Fruit fly (Drosophila melanogaster) Kc167 (cell line): ENCODE results near the gene CG15283.

Experiments used
- Myc ChIP-seq: fragments of >200 bp; optimal IDR thresholded peaks from 2 replicates; lab custom pipeline; 2017; ENCODE audit warnings: missing external identifiers
- Sin3A ChIP-seq: fragments of >200 bp; optimal IDR thresholded peaks from 2 replicates; lab custom pipeline; 2018; ENCODE audit warnings: missing external identifiers
- h ChIP-seq: fragments of >200 bp; optimal IDR thresholded peaks from 3 replicates; lab custom pipeline; 2018; ENCODE audit warnings: missing external identifiers
- insv ChIP-seq: fragments of >200 bp; optimal IDR thresholded peaks from 3 replicates; lab custom pipeline; 2018; ENCODE audit warnings: missing external identifiers
- psq ChIP-seq: fragments of >200 bp; optimal IDR thresholded peaks from 2 replicates; lab custom pipeline; 2017; ENCODE audit warnings: missing external identifiers
- ttk ChIP-seq: sonication (Bioruptor generic); optimal IDR thresholded peaks from 2 replicates; lab custom pipeline; 2017; ENCODE audit warnings: missing external identifiers

CG15283 gene

DNA sequence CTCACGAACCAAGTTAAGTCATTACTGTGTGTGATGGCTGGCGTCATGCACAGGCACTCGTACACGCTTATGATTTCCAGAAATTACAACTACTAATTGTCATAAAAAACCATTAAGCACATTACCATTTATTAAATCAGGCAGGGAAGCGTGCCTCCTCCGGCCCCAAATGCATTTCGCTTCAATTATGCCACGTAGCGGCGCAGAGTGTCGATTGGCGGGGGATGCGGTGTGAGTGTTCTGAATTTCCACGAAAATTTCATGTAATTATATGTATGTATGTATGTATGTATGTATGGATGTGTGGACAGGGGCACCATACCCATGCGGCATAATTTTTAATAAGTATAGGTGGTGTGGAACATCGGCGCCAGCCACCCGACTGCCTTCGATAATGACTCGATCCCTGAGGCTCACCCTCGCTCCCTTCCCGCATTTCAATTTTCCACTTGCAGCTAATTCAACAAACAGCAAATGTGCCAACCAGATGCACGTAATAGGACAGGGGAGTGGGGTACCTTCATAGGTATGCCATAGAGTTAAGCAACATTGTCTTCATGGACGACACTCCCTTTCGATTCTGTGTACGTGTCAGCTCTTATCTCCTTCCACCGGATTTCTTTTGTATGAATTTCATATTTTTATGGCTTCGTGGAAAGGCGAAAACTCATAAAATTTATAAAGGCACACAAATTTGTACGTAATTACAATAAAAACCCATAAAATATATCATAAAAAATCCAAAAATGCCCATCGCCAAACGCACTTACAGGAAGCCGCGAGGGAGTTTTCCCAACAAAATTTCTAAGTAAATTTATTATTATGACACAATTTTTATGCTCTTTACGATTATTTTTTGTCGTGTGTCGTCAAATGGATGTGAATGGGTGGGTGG lies 8.3 kb downstream of the CG15283 start:
- no peak for TF ChIP-seq h (lab: Kevin White, UChicago)
- TF ChIP-seq insv (lab: Kevin White, UChicago) = no peak
- TF ChIP-seq Sin3A (lab: Kevin White, UChicago) = no peak
- no peak for TF ChIP-seq Myc (lab: Kevin White, UChicago)
- TF ChIP-seq psq (lab: Kevin White, UChicago) = no peak

dm6 chr2L:14441309-14441708 lies 9.4 kb downstream of the CG15283 start:
- no peak for TF ChIP-seq ttk (lab: Kevin White, UChicago)
- no peak for TF ChIP-seq insv (lab: Kevin White, UChicago)
- no peak for TF ChIP-seq h (lab: Kevin White, UChicago)
- no peak for TF ChIP-seq Sin3A (lab: Kevin White, UChicago)
- no peak for TF ChIP-seq psq (lab: Kevin White, UChicago)
- TF ChIP-seq Myc (lab: Kevin White, UChicago) = no peak

- no peak for TF ChIP-seq h (lab: Kevin White, UChicago)
- TF ChIP-seq Myc (lab: Kevin White, UChicago) = no peak
- no peak for TF ChIP-seq Sin3A (lab: Kevin White, UChicago)
- TF ChIP-seq psq (lab: Kevin White, UChicago) = no peak
Observed at dm6 chr2L:14440908-14441307, 9.8 kb downstream of the CG15283 start.

dm6 chr2L:14438827-14439226 lies 11.9 kb downstream of the CG15283 start:
- no peak for TF ChIP-seq Sin3A (lab: Kevin White, UChicago)
- TF ChIP-seq psq (lab: Kevin White, UChicago) = no peak
- TF ChIP-seq h (lab: Kevin White, UChicago) = no peak
- TF ChIP-seq insv (lab: Kevin White, UChicago) = no peak
- TF ChIP-seq Myc (lab: Kevin White, UChicago) = no peak
- no peak for TF ChIP-seq ttk (lab: Kevin White, UChicago)

DNA sequence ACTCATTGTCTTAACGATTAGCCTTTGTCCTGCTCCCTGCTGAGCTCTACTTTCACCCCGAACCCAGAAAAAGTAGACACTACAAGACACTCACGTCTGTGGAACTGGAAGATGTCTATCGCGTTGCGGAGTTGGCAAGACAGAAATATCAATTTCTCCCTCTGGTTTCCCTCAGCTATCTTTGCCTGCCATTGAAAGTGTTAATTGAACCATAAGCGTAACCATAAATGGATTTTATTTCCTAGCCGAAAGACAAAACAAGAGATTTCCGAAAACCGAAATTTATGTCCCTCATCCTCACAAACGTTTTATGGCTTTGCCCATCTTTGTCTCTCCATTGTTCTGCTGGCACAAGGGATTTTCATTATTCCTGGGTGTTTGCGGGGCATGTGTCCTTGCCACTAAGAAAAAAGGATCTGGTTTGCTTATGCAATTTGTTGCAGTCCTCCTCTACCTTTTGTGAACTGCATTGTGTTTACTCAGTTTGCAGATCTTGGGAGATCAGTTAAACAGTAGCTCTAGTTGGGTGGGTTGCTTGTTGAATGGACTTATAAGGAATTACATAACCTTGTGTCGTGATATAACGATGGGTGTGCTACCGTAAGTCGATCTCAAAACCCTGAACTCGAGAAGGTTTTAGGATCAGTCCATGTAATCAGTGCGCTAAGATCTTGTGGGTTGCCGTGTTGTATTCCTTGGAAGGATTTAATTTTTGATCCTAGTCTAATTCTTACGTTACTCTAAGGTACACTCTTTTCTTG lies 14.7 kb downstream of the CG15283 start:
- TF ChIP-seq Sin3A (lab: Kevin White, UChicago) (no peak), h (lab: Kevin White, UChicago) (no peak), Myc (lab: Kevin White, UChicago) (no peak), ttk (lab: Kevin White, UChicago) (no peak), insv (lab: Kevin White, UChicago) (no peak), psq (lab: Kevin White, UChicago) (no peak)

DNA sequence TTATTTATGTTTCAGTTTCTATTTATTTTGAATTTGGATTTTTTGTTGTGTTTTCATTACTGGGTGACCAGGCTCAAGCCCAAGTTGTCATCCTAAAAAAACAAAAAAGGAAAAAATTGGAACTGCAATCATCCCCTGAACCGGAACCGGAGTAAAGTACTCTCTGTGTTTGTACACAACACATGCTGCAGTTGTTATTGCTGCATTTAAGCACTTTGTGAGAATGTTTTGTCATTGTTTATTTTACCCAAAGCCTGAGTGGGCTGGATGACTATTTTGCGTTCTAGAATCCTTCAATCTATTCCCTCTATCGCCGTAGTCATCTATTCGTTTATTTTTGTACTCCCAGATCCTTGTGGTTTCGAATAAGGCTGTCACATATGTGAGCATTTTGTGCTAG lies 16.2 kb downstream of the CG15283 start:
- no peak for TF ChIP-seq Myc (lab: Kevin White, UChicago)
- TF ChIP-seq insv (lab: Kevin White, UChicago) = no peak
- no peak for TF ChIP-seq psq (lab: Kevin White, UChicago)

DNA sequence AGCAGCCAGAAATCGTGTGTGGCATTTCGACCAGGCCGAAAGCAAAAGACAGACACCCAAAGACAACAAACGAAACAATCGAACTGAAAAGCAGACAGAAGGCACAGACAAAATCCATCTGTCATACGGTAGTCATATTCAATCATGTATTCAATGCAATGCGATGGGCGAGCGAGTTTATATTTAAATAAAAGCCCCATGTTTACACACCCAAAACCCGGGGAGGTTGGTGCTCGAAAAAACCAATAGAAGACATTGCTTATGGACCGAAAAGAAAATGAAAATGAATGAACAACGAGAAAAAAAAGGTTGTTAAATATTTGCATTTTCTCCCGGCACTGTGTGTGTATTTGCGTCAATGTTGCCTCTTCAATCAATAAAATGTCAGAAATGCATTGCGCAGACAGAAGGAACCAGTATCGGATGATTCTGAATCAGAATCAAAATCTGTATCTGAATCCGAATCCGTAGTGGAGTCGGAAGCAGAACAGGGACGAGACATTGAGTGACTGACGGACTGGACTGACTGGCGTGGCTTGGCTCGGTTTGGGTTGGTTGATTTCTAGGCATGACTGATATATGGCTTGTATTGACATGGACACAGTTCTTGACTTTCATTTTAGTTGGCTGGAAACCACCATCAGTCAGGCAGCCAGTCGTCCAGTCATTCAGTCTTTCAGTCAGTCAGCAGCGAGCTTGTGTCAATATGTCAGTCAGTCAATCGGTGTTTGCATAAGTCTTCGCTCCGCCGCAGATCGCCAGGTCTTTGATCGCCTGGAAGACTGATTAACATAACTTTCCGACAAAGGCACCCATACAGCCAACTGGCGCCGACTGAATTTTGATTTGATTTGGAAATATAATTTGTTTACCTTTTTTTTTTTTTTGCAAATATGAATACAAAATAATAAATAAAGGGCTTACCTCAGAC lies 18.0 kb downstream of the CG15283 start:
- TF ChIP-seq ttk (lab: Kevin White, UChicago) = no peak
- no peak for TF ChIP-seq psq (lab: Kevin White, UChicago)
- no peak for TF ChIP-seq h (lab: Kevin White, UChicago)
- TF ChIP-seq insv (lab: Kevin White, UChicago) = no peak

DNA sequence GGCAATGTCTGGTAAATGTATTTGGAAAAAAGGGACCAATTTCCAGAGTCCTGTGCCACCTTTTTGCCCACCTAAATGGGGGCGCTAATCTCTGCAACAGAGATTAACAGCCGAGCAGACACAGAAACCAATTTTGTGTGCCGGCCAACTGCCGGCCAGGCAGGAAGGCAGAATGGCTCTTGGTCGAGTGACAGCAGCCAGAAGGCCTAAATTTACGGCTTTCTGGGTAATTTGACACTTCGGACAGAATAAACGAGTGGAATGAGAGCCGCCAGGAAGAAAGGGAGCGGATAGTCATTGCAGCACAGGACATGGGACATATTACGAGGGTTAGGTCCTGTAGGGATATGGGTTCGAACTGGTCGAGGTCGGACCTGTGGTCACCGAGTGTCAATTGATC lies 19.3 kb downstream of the CG15283 start:
- TF ChIP-seq psq (lab: Kevin White, UChicago) (no peak), insv (lab: Kevin White, UChicago) (no peak), Sin3A (lab: Kevin White, UChicago) (no peak), ttk (lab: Kevin White, UChicago) (no peak), h (lab: Kevin White, UChicago) (no peak), Myc (lab: Kevin White, UChicago) (no peak)

dm6 chr2L:14430138-14430815 lies 20.4 kb downstream of the CG15283 start:
- TF ChIP-seq Sin3A (lab: Kevin White, UChicago) (no peak), h (lab: Kevin White, UChicago) (no peak)

dm6 chr2L:14425089-14425488 lies 25.6 kb downstream of the CG15283 start, which contains the start of gene Cpr35B:
TSS of gene Cpr35B (minus strand) at chr2L:14425189.
- TF ChIP-seq insv (lab: Kevin White, UChicago) (no peak), Myc (lab: Kevin White, UChicago) (no peak), h (lab: Kevin White, UChicago) (no peak), psq (lab: Kevin White, UChicago) (no peak), Sin3A (lab: Kevin White, UChicago) (no peak), ttk (lab: Kevin White, UChicago) (no peak)
